4 fruit fly cellular contexts compared by ENCODE assay signal in the genomic region with DNA sequence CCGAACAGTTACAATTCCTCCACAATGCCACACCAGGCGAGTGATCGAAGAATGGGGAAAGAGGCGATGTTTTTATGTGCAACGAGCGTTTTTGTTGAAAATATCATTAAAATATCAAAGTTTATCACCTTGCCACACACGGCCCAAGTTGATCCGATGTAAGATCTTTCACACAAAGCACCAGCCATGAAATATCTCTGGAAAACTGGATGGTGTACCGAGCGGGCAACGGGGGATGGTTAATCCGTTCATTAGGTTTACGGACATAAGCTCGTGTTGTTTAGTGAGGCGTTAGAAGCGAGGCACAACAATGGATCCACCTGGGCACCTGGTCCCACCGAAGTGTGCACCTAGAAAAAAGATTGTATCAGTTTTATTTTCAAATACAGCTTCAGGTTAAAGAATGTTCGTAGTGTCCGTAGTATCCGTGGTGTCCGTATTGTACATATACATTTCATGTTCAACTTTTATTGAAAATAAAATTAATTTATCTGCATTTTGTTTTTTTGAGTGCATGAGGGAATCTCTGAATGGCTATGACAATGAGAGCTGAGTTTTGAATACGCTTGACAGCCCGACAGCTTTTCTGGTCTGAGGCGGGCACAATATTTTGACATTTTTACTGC.
TF ChIP-seq lines count a peak whose summit lies in the region.

No protein-coding gene starts in this region.

- TF ChIP-seq CTCF in whole organism, embryonic (GFP tag; optimal IDR thresholded peaks at IDR 0.05; lab: Kevin White, UChicago): no peak

TF ChIP-seq in whole organism, embryonic, 481 proteins besides CTCF, POLR2A, EP300 and RAD21 (continues in another document):
- TF ChIP-seq CG12071 (GFP tag; optimal IDR thresholded peaks at IDR 0.05; lab: Kevin White, UChicago) (peak; percentile 23), phol (tag; optimal IDR thresholded peaks at IDR 0.05; lab: Kevin White, UChicago) (peak; percentile 67), CG8944 (GFP tag; optimal IDR thresholded peaks at IDR 0.05; lab: Kevin White, UChicago) (peak; percentile 11), ro (GFP tag; IDR thresholded peaks at IDR 0.05; lab: Robert Waterston, UW) (0 out of 2 replicates have a peak, but pooled peaks have one; percentile 26), CG7556 (GFP tag; optimal IDR thresholded peaks at IDR 0.05; lab: Kevin White, UChicago) (peak; percentile 45), CG7839 (tag; optimal IDR thresholded peaks at IDR 0.05; lab: Kevin White, UChicago) (peak; percentile 73), CG9817 (tag; optimal IDR thresholded peaks at IDR 0.05; lab: Kevin White, UChicago) (peak; percentile 62), prd (optimal IDR thresholded peaks at IDR 0.05; lab: Kevin White, UChicago) (no peak), prd (GFP tag; IDR thresholded peaks at IDR 0.05; lab: Robert Waterston, UW) (peak; percentile 66; the same call in 2 of the 3 replicates), pan (optimal IDR thresholded peaks at IDR 0.05; lab: Kevin White, UChicago) (no peak), pan (GFP tag; optimal IDR thresholded peaks at IDR 0.05 in 1 of 2, IDR thresholded peaks at IDR 0.05 in 1 of 2) (no peak), Pdp1 (GFP tag; optimal IDR thresholded peaks at IDR 0.05; lab: Kevin White, UChicago) (peak in 1 of 2 experiments; percentile 32), oc (tag; optimal IDR thresholded peaks at IDR 0.05; lab: Kevin White, UChicago) (peak; percentile 96), CG11456 (GFP tag; IDR thresholded peaks at IDR 0.05; lab: Robert Waterston, UW) (peak; percentile 60; the same call in 1 of the 3 replicates), zen (tag; optimal IDR thresholded peaks at IDR 0.05; lab: Kevin White, UChicago) (peak; percentile 31), dmrt99B (tag; optimal IDR thresholded peaks at IDR 0.05; lab: Kevin White, UChicago) (peak; percentile 65), crc (GFP tag; optimal IDR thresholded peaks at IDR 0.05; lab: Kevin White, UChicago) (peak; percentile 17), CG12942 (GFP tag; optimal IDR thresholded peaks at IDR 0.05; lab: Kevin White, UChicago) (peak; percentile 21), pzg (GFP tag; optimal IDR thresholded peaks at IDR 0.05; lab: Kevin White, UChicago) (no peak), Lhr (GFP tag; optimal IDR thresholded peaks at IDR 0.05; lab: Kevin White, UChicago) (peak; percentile 13)

TF ChIP-seq in whole organism, prepupa, 60 proteins besides CTCF, POLR2A, EP300 and RAD21:
- peak; percentile 7 for TF ChIP-seq Met (GFP tag; optimal IDR thresholded peaks at IDR 0.05; lab: Kevin White, UChicago)
- no peak for TF ChIP-seq CG3032 (tag; optimal IDR thresholded peaks at IDR 0.05; lab: Kevin White, UChicago)
- TF ChIP-seq CG11762 (GFP tag; optimal IDR thresholded peaks at IDR 0.05; lab: Kevin White, UChicago; ENCODE audit: insufficient read depth): no peak
- TF ChIP-seq Ets21C (GFP tag; optimal IDR thresholded peaks at IDR 0.05; lab: Kevin White, UChicago): no peak
- no peak for TF ChIP-seq spab (GFP tag; optimal IDR thresholded peaks at IDR 0.05; lab: Kevin White, UChicago)
- TF ChIP-seq achi (GFP tag; optimal IDR thresholded peaks at IDR 0.05; lab: Kevin White, UChicago): peak; percentile 17
- TF ChIP-seq CG10631 (GFP tag; optimal IDR thresholded peaks at IDR 0.05; lab: Kevin White, UChicago): no peak
- no peak for TF ChIP-seq topi (GFP tag; optimal IDR thresholded peaks at IDR 0.05; lab: Kevin White, UChicago)
- TF ChIP-seq CG10669 (GFP tag; optimal IDR thresholded peaks at IDR 0.05; lab: Kevin White, UChicago): no peak
- no peak for TF ChIP-seq cyc (GFP tag; optimal IDR thresholded peaks at IDR 0.05; lab: Kevin White, UChicago)
- peak; percentile 36; the same call in 1 of the 3 replicates for TF ChIP-seq CG6163 (GFP tag; IDR thresholded peaks at IDR 0.05; lab: Robert Waterston, UW)
- peak; percentile 15 for TF ChIP-seq svp (GFP tag; lab: Kevin White, UChicago)
- no peak for TF ChIP-seq pdm3 (GFP tag; optimal IDR thresholded peaks at IDR 0.05; lab: Kevin White, UChicago)
- no peak for TF ChIP-seq CG7368 (GFP tag; optimal IDR thresholded peaks at IDR 0.05; lab: Kevin White, UChicago)

TF ChIP-seq in whole organism, pupa, 21 proteins besides CTCF, POLR2A, EP300 and RAD21:
- TF ChIP-seq gl (tag; optimal IDR thresholded peaks at IDR 0.05; lab: Kevin White, UChicago) (no peak), Snoo (tag; optimal IDR thresholded peaks at IDR 0.05; lab: Kevin White, UChicago) (no peak), CG14655 (GFP tag; optimal IDR thresholded peaks at IDR 0.05; lab: Kevin White, UChicago) (no peak), CG8301 (tag; optimal IDR thresholded peaks at IDR 0.05; lab: Kevin White, UChicago) (peak; percentile 0), CG12605 (GFP tag; IDR thresholded peaks at IDR 0.05; lab: Robert Waterston, UW) (no peak)

TF ChIP-seq in whole organism, wandering third instar larva, 38 proteins besides CTCF, POLR2A, EP300 and RAD21:
- TF ChIP-seq Hr83 (GFP tag; optimal IDR thresholded peaks at IDR 0.05; lab: Kevin White, UChicago; ENCODE audit: poor library complexity, severe bottlenecking) (no peak), rgr (GFP tag; optimal IDR thresholded peaks at IDR 0.05; lab: Kevin White, UChicago) (peak; percentile 13), h (GFP tag; optimal IDR thresholded peaks at IDR 0.05; lab: Kevin White, UChicago) (peak; percentile 15), jim (GFP tag; optimal IDR thresholded peaks at IDR 0.05; lab: Kevin White, UChicago) (no peak), CrebA (GFP tag; optimal IDR thresholded peaks at IDR 0.05; lab: Kevin White, UChicago; ENCODE audit: borderline replicate concordance) (no peak), sv (GFP tag; optimal IDR thresholded peaks at IDR 0.05; lab: Kevin White, UChicago) (peak; percentile 5), woc (GFP tag; optimal IDR thresholded peaks at IDR 0.05; lab: Kevin White, UChicago) (no peak), Dfd (GFP tag; optimal IDR thresholded peaks at IDR 0.05; lab: Kevin White, UChicago) (no peak), Dif (GFP tag; optimal IDR thresholded peaks at IDR 0.05; lab: Kevin White, UChicago; ENCODE audit: partially characterized antibody) (no peak)
